Fruit fly (Drosophila melanogaster): ENCODE results near the gene cpx.

DNA sequence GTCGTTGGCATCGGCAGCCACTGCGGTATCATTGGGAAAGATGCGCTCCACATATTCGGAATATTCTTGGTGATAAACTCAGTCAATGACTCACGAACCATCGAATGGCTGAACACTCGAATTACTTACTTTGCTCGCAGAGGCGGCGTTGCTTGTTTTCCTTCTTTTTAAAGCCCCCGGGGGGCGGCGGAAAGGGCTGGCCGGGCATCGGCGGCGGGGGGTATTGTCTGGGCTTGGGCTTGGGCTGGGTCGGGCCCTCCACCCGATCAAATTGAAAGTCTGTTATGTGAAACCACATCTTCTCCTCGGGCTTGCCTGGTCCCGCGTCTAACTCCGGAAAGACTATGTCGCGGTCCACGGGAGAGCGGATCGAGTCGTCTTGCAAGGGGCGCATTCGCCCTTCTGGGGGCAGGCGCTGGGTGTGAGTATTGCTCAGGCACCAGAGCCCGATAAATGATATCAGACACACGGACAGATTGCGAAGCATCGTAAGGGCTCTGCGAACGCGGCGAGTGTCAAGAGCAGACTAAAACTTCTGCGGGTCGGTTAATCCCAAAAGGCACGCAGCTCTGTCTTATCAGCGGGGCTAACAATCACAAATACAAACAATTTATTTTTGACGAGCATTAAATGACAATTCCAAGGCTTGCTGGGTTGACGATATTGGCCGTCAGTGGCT, 37.7 kb upstream of the cpx start, which contains the start of gene CG14642:
- TF ChIP-seq Sox102F (GFP tag; optimal IDR thresholded peaks at IDR 0.05) (no peak), spab (GFP tag; optimal IDR thresholded peaks at IDR 0.05) (no peak), Blimp-1 (GFP tag; optimal IDR thresholded peaks at IDR 0.05) (no peak), CG15336 (GFP tag; IDR thresholded peaks at IDR 0.05) (no peak), salr (GFP tag; optimal IDR thresholded peaks at IDR 0.05) (no peak)

Data from whole organism, prepupa.